Worm (Caenorhabditis elegans) whole organism, late embryonic: ENCODE results near the gene Y11D7A.10.

Experiments used
- C08G9.2 ChIP-seq: sonication (generic microtip); optimal IDR thresholded peaks from 2 replicates; lab custom pipeline; 2016; ENCODE audit warnings: mild to moderate bottlenecking, missing genetic modification characterization, moderate library complexity, missing compliant biosample characterization
- F13H6.1 ChIP-seq: sonication (generic microtip); optimal IDR thresholded peaks from 2 replicates; lab custom pipeline; 2016; ENCODE audit warnings: missing genetic modification characterization, missing compliant biosample characterization
- ceh-14 ChIP-seq: sonication (generic microtip); optimal IDR thresholded peaks from 2 replicates; lab custom pipeline; 2016; ENCODE audit warnings: missing genotype, missing genetic modification characterization, missing compliant biosample characterization
- ceh-19 ChIP-seq: fragments of 200-800 bp; sonication (Bioruptor generic); optimal IDR thresholded peaks from 2 replicates; lab custom pipeline; 2018; ENCODE audit warnings: mild to moderate bottlenecking, missing genetic modification characterization, missing compliant biosample characterization
- ceh-2 ChIP-seq: sonication (generic microtip); optimal IDR thresholded peaks from 2 replicates; lab custom pipeline; 2016; ENCODE audit warnings: missing genotype, missing genetic modification characterization, missing compliant biosample characterization
- ceh-24 ChIP-seq: sonication (generic microtip); optimal IDR thresholded peaks from 2 replicates; lab custom pipeline; 2016; ENCODE audit warnings: mild to moderate bottlenecking, missing genetic modification characterization, missing compliant biosample characterization
- ceh-31 ChIP-seq: sonication (generic microtip); optimal IDR thresholded peaks from 2 replicates; lab custom pipeline; 2016; ENCODE audit warnings: missing genetic modification characterization, missing compliant biosample characterization
- ceh-6 ChIP-seq: fragments of 200-800 bp; sonication (Bioruptor generic); optimal IDR thresholded peaks from 2 replicates; lab custom pipeline; 2018; ENCODE audit warnings: mild to moderate bottlenecking, missing genetic modification characterization, missing compliant biosample characterization
- dmd-4 ChIP-seq: sonication (generic microtip); optimal IDR thresholded peaks from 2 replicates; lab custom pipeline; 2016; ENCODE audit warnings: borderline replicate concordance, missing genetic modification characterization, missing compliant biosample characterization
- ets-4 ChIP-seq: sonication (generic microtip); optimal IDR thresholded peaks from 2 replicates; lab custom pipeline; 2016; ENCODE audit warnings: missing genetic modification characterization, missing compliant biosample characterization
- eyg-1 ChIP-seq: sonication (generic microtip); optimal IDR thresholded peaks from 2 replicates; lab custom pipeline; 2016; ENCODE audit warnings: missing genotype, missing genetic modification characterization, missing compliant biosample characterization
- fax-1 ChIP-seq: sonication (generic microtip); optimal IDR thresholded peaks from 2 replicates; lab custom pipeline; 2016; ENCODE audit warnings: missing genotype, missing genetic modification characterization, missing compliant biosample characterization
- fkh-10 ChIP-seq: fragments of 150-350 bp; optimal IDR thresholded peaks from 2 replicates; lab custom pipeline; 2014; ENCODE audit warnings: missing biosample characterization, missing genetic modification reagents, missing genetic modification characterization
- hlh-6 ChIP-seq: sonication (generic microtip); optimal IDR thresholded peaks from 2 replicates; lab custom pipeline; 2016; ENCODE audit warnings: missing genotype, missing genetic modification characterization, missing compliant biosample characterization
- hlh-8 ChIP-seq: sonication (generic microtip); optimal IDR thresholded peaks from 2 replicates; lab custom pipeline; 2016; ENCODE audit warnings: missing genotype, missing genetic modification characterization, missing compliant biosample characterization
- lim-6 ChIP-seq: sonication (generic microtip); optimal IDR thresholded peaks from 2 replicates; lab custom pipeline; 2016; ENCODE audit warnings: missing genetic modification characterization, missing compliant biosample characterization
- madf-2 ChIP-seq: sonication (generic microtip); optimal IDR thresholded peaks from 2 replicates; lab custom pipeline; 2017; ENCODE audit warnings: missing genetic modification characterization, missing compliant biosample characterization
- nhr-11 ChIP-seq: fragments of 150-350 bp; optimal IDR thresholded peaks from 2 replicates; lab custom pipeline; 2014; ENCODE audit warnings: missing biosample characterization, missing genetic modification characterization
- npax-4 ChIP-seq: sonication (generic microtip); optimal IDR thresholded peaks from 2 replicates; lab custom pipeline; 2016; ENCODE audit warnings: missing genetic modification characterization, missing compliant biosample characterization
- pag-3 ChIP-seq: sonication (generic microtip); optimal IDR thresholded peaks from 2 replicates; lab custom pipeline; 2016; ENCODE audit warnings: missing compliant biosample characterization, missing genetic modification characterization, borderline replicate concordance
- pat-9 ChIP-seq: fragments of 200-800 bp; sonication (Bioruptor generic); optimal IDR thresholded peaks from 2 replicates; lab custom pipeline; 2018; ENCODE audit warnings: mild to moderate bottlenecking, missing genetic modification characterization, moderate library complexity, missing compliant biosample characterization
- rnt-1 ChIP-seq: sonication (generic microtip); optimal IDR thresholded peaks from 2 replicates; lab custom pipeline; 2016; ENCODE audit warnings: missing genetic modification characterization, missing compliant biosample characterization
- sdc-2 ChIP-seq: sonication (generic microtip); optimal IDR thresholded peaks from 2 replicates; lab custom pipeline; 2016; ENCODE audit warnings: missing genotype, missing genetic modification characterization, missing compliant biosample characterization
- sox-2 ChIP-seq: fragments of 200-800 bp; sonication (Bioruptor generic); IDR thresholded peaks from 2 replicates; pipeline ENCODE4 v1.3.6; 2022; ENCODE audit warnings: missing genetic modification reagents, missing genetic modification characterization, missing compliant biosample characterization
- sox-4 ChIP-seq: sonication (generic microtip); optimal IDR thresholded peaks from 2 replicates; lab custom pipeline; 2017; ENCODE audit warnings: mild to moderate bottlenecking, missing genetic modification characterization, inconsistent platforms, missing compliant biosample characterization
- unc-3 ChIP-seq, 2 experiments: fragments of 200-800 bp in 1 of 2; sonication (Bioruptor generic) in 1 of 2; sonication (generic microtip) in 1 of 2; conservative IDR thresholded peaks in 1 of 2; optimal IDR thresholded peaks in 1 of 2; 2 replicates each; pipeline versions ENCODE4 v1.3.6 to Lab custom; 2016 to 2022; ENCODE audit warnings: missing compliant biosample characterization in 2 of 2, missing genetic modification characterization in 2 of 2, missing genetic modification reagents in 1 of 2
- unc-55 ChIP-seq: sonication (generic microtip); optimal IDR thresholded peaks from 2 replicates; lab custom pipeline; 2017; ENCODE audit warnings: missing biosample characterization, missing genetic modification reagents, missing genetic modification characterization
- unc-86 ChIP-seq: sonication (generic microtip); optimal IDR thresholded peaks from 2 replicates; lab custom pipeline; 2016; ENCODE audit warnings: missing genetic modification characterization, missing compliant biosample characterization
- zip-5 ChIP-seq: sonication (generic microtip); optimal IDR thresholded peaks from 2 replicates; lab custom pipeline; 2016; ENCODE audit warnings: missing genetic modification characterization, missing compliant biosample characterization
- ztf-16 ChIP-seq: sonication (generic microtip); optimal IDR thresholded peaks from 2 replicates; lab custom pipeline; 2017; ENCODE audit warnings: missing genetic modification characterization, missing compliant biosample characterization

Gene Y11D7A.10

ce11 chrIV:9232421-9233141 is 27.0 kb downstream of the Y11D7A.10 start, which contains the start of gene Y11D7A.3:
Gene Y11D7A.3 (plus strand): TSS chrIV:9233091.
- peak; percentile 3; the same call in 1 of the 2 replicates for TF ChIP-seq sox-2
- TF ChIP-seq ceh-14 (tag; lab: Kevin White, UChicago) = no peak
- no peak for TF ChIP-seq F13H6.1 (tag; lab: Kevin White, UChicago)
- TF ChIP-seq C08G9.2 = no peak

- no peak for TF ChIP-seq sox-4
- TF ChIP-seq sox-2 = no peak
- TF ChIP-seq unc-86 (tag; lab: Kevin White, UChicago) = no peak
- no peak for TF ChIP-seq unc-55 (GFP tag; lab: Kevin White, UChicago)
- no peak for TF ChIP-seq eyg-1 (tag; lab: Kevin White, UChicago)
- no peak for TF ChIP-seq F13H6.1 (tag; lab: Kevin White, UChicago)
- no peak for TF ChIP-seq ztf-16 (tag; lab: Kevin White, UChicago)
- TF ChIP-seq lim-6 (tag; lab: Kevin White, UChicago) = no peak
Measured at ce11 chrIV:9227650-9228049, 31.9 kb downstream of the Y11D7A.10 start.

ce11 chrIV:9224825-9225224 is 34.7 kb downstream of the Y11D7A.10 start, which contains the start of gene C46C2.3:
Gene C46C2.3 (plus strand): TSS chrIV:9225125.
- TF ChIP-seq pag-3 (tag; lab: Kevin White, UChicago) (no peak), fkh-10 (GFP tag; lab: Kevin White, UChicago) (no peak), F13H6.1 (tag; lab: Kevin White, UChicago) (no peak), nhr-11 (tag; lab: Kevin White, UChicago) (no peak), pat-9 (tag; lab: Kevin White, UChicago) (no peak), zip-5 (no peak), rnt-1 (tag; lab: Kevin White, UChicago) (no peak), hlh-6 (no peak), unc-55 (GFP tag; lab: Kevin White, UChicago) (no peak), ceh-24 (tag; lab: Kevin White, UChicago) (no peak)

- TF ChIP-seq unc-86 (tag; lab: Kevin White, UChicago) (no peak), ceh-24 (tag; lab: Kevin White, UChicago) (no peak), ets-4 (no peak), fax-1 (tag; lab: Kevin White, UChicago) (no peak), ceh-31 (tag; lab: Kevin White, UChicago) (no peak), fkh-10 (GFP tag; lab: Kevin White, UChicago) (no peak), hlh-8 (no peak), ceh-19 (GFP tag; lab: Kevin White, UChicago) (no peak), sdc-2 (tag; lab: Kevin White, UChicago) (no peak), ceh-2 (tag; lab: Kevin White, UChicago) (no peak), dmd-4 (tag; lab: Kevin White, UChicago) (no peak), ceh-14 (tag; lab: Kevin White, UChicago) (no peak), npax-4 (tag; lab: Kevin White, UChicago) (no peak)
Measured at ce11 chrIV:9218415-9218814, 41.2 kb downstream of the Y11D7A.10 start.

ce11 chrIV:9217426-9217825 is 42.1 kb downstream of the Y11D7A.10 start, which contains the start of gene C46C2.2:
Gene C46C2.2 (plus strand): TSS chrIV:9217726.
- TF ChIP-seq C08G9.2 (no peak), ceh-6 (GFP tag; lab: Kevin White, UChicago) (no peak), madf-2 (no peak), unc-3 (GFP tag; conservative IDR thresholded peaks at IDR 0.05; lab: Robert Waterston, UW) (no peak), unc-3 (tag; optimal IDR thresholded peaks at IDR 0.05; lab: Kevin White, UChicago) (no peak), F13H6.1 (tag; lab: Kevin White, UChicago) (no peak)
